Worm (Caenorhabditis elegans): ENCODE data around the gene test-1.

Gene test-1

ce11 chrIV:2122488-2122887 is 14.3 kb upstream of the test-1 start, which contains the start of gene glb-7:
glb-7 (plus strand) TSS chrIV:2122788.
- TF ChIP-seq nhr-232 (tag; optimal IDR thresholded peaks at IDR 0.05) (no peak), ttx-3 (tag; optimal IDR thresholded peaks at IDR 0.05) (no peak), ceh-24 (tag; optimal IDR thresholded peaks at IDR 0.05) (no peak), syd-9 (tag; optimal IDR thresholded peaks at IDR 0.05) (no peak), ama-1 (optimal IDR thresholded peaks at IDR 0.05) (no peak), hlh-13 (GFP tag; optimal IDR thresholded peaks at IDR 0.05) (no peak), ceh-30 (tag; optimal IDR thresholded peaks at IDR 0.05) (no peak), unc-86 (tag; optimal IDR thresholded peaks at IDR 0.05) (no peak), hlh-15 (tag; optimal IDR thresholded peaks at IDR 0.05) (no peak), tbx-7 (tag; optimal IDR thresholded peaks at IDR 0.05) (no peak), sox-4 (tag; optimal IDR thresholded peaks at IDR 0.05) (no peak), hlh-8 (tag; optimal IDR thresholded peaks at IDR 0.05) (no peak), ceh-48 (tag; optimal IDR thresholded peaks at IDR 0.05) (no peak), odd-2 (tag; optimal IDR thresholded peaks at IDR 0.05) (no peak), madf-2 (tag; optimal IDR thresholded peaks at IDR 0.05) (no peak), ref-2 (tag; optimal IDR thresholded peaks at IDR 0.05) (no peak), dmd-4 (tag; optimal IDR thresholded peaks at IDR 0.05; ENCODE audit: borderline replicate concordance) (no peak), ceh-2 (tag; optimal IDR thresholded peaks at IDR 0.05) (no peak), lim-6 (tag; optimal IDR thresholded peaks at IDR 0.05) (no peak), ceh-6 (GFP tag; optimal IDR thresholded peaks at IDR 0.05) (no peak)

ce11 chrIV:2127375-2127774 is 9.4 kb upstream of the test-1 start:
- TF ChIP-seq pax-1 (tag; optimal IDR thresholded peaks at IDR 0.05) (no peak), nhr-232 (tag; optimal IDR thresholded peaks at IDR 0.05) (no peak), ceh-9 (tag; optimal IDR thresholded peaks at IDR 0.05) (no peak), unc-42 (tag; optimal IDR thresholded peaks at IDR 0.05) (no peak), ref-2 (tag; optimal IDR thresholded peaks at IDR 0.05) (no peak), elt-4 (tag; optimal IDR thresholded peaks at IDR 0.05) (no peak), lin-11 (tag; optimal IDR thresholded peaks at IDR 0.05) (no peak), rnt-1 (tag; optimal IDR thresholded peaks at IDR 0.05) (no peak)

ce11 chrIV:2128761-2129160 is 8.0 kb upstream of the test-1 start, which contains the start of gene grl-20:
grl-20 (minus strand) TSS chrIV:2128861.
- TF ChIP-seq unc-3 (GFP tag; conservative IDR thresholded peaks at IDR 0.05) (no peak), unc-3 (tag; optimal IDR thresholded peaks at IDR 0.05) (no peak), che-1 (tag; optimal IDR thresholded peaks at IDR 0.05) (no peak), npax-4 (tag; optimal IDR thresholded peaks at IDR 0.05) (no peak), ceh-24 (tag; optimal IDR thresholded peaks at IDR 0.05) (no peak)

- no peak for TF ChIP-seq unc-3 (GFP tag; conservative IDR thresholded peaks at IDR 0.05)
- TF ChIP-seq unc-3 (tag; optimal IDR thresholded peaks at IDR 0.05): no peak
- TF ChIP-seq T23F11.4 (GFP tag; optimal IDR thresholded peaks at IDR 0.05): no peak
- TF ChIP-seq odd-2 (tag; optimal IDR thresholded peaks at IDR 0.05): no peak
- TF ChIP-seq elt-2 (tag; optimal IDR thresholded peaks at IDR 0.05): peak; percentile 80
- TF ChIP-seq hlh-6 (tag; optimal IDR thresholded peaks at IDR 0.05): no peak
- TF ChIP-seq ceh-19 (GFP tag; optimal IDR thresholded peaks at IDR 0.05): no peak
Observed at ce11 chrIV:2130714-2131113, 6.0 kb upstream of the test-1 start, which contains the start of gene prmt-6. prmt-6 (plus strand) TSS chrIV:2130965.

- TF ChIP-seq dve-1 (tag; optimal IDR thresholded peaks at IDR 0.05): no peak
- no peak for TF ChIP-seq dmd-4 (tag; optimal IDR thresholded peaks at IDR 0.05; ENCODE audit: borderline replicate concordance)
- no peak for TF ChIP-seq pha-4 (tag; optimal IDR thresholded peaks at IDR 0.05)
- TF ChIP-seq ceh-22 (tag; optimal IDR thresholded peaks at IDR 0.05): no peak
- no peak for TF ChIP-seq ceh-2 (tag; optimal IDR thresholded peaks at IDR 0.05)
- no peak for TF ChIP-seq pax-1 (tag; optimal IDR thresholded peaks at IDR 0.05)
- TF ChIP-seq ama-1 (optimal IDR thresholded peaks at IDR 0.05): no peak
- no peak for TF ChIP-seq nhr-11 (tag; optimal IDR thresholded peaks at IDR 0.05)
- no peak for TF ChIP-seq pqm-1 (tag; optimal IDR thresholded peaks at IDR 0.05)
- no peak for TF ChIP-seq syd-9 (tag; optimal IDR thresholded peaks at IDR 0.05)
- no peak for TF ChIP-seq eyg-1 (tag; optimal IDR thresholded peaks at IDR 0.05)
- TF ChIP-seq fkh-6 (tag; optimal IDR thresholded peaks at IDR 0.05): no peak
- no peak for TF ChIP-seq ceh-31 (tag; optimal IDR thresholded peaks at IDR 0.05)
- no peak for TF ChIP-seq ceh-24 (tag; optimal IDR thresholded peaks at IDR 0.05)
Observed at ce11 chrIV:2133431-2133940, 3.3 kb upstream of the test-1 start, which contains the start of gene C23H5.12. C23H5.12 (plus strand) TSS chrIV:2133481.
